Worm (Caenorhabditis elegans): ENCODE measurements around the gene B0303.4.

B0303.4 gene

ce11 chrIII:8667382-8667781 is 22.3 kb upstream of the B0303.4 start, which contains the start of gene dpy-19:
TSS of gene dpy-19 (minus strand) at chrIII:8667482.
- TF ChIP-seq ceh-43 (GFP tag; optimal IDR thresholded peaks at IDR 0.05) (no peak), unc-62 (GFP tag; optimal IDR thresholded peaks at IDR 0.05) (no peak), cnd-1 (tag; optimal IDR thresholded peaks at IDR 0.05) (no peak)

- TF ChIP-seq drap-1 (GFP tag; optimal IDR thresholded peaks at IDR 0.05) (no peak), ham-2 (GFP tag; optimal IDR thresholded peaks at IDR 0.05) (no peak), nhr-237 (tag; optimal IDR thresholded peaks at IDR 0.05) (no peak), mls-2 (tag; optimal IDR thresholded peaks at IDR 0.05) (no peak), flh-1 (GFP tag; optimal IDR thresholded peaks at IDR 0.05) (no peak), hlh-1 (tag; optimal IDR thresholded peaks at IDR 0.05) (peak; percentile 4), ceh-83 (GFP tag; optimal IDR thresholded peaks at IDR 0.05) (no peak), ceh-39 (tag; optimal IDR thresholded peaks at IDR 0.05) (no peak), elt-3 (tag; optimal IDR thresholded peaks at IDR 0.05) (no peak), tbx-8 (GFP tag; optimal IDR thresholded peaks at IDR 0.05) (no peak), unc-39 (tag; optimal IDR thresholded peaks at IDR 0.05) (no peak), unc-62 (GFP tag; optimal IDR thresholded peaks at IDR 0.05) (peak; percentile 63)
Measured at ce11 chrIII:8668717-8669116, 20.9 kb upstream of the B0303.4 start.

ce11 chrIII:8674980-8675485 is 14.6 kb upstream of the B0303.4 start, which contains the start of gene pgl-2:
TSS of gene pgl-2 (minus strand) at chrIII:8675435.
- no peak for TF ChIP-seq ztf-11 (tag; optimal IDR thresholded peaks at IDR 0.05)
- no peak for TF ChIP-seq elt-1 (tag; optimal IDR thresholded peaks at IDR 0.05; ENCODE audit: borderline replicate concordance, insufficient read depth)
- TF ChIP-seq mls-2 (tag; optimal IDR thresholded peaks at IDR 0.05) = no peak
- no peak for TF ChIP-seq nhr-28 (tag; optimal IDR thresholded peaks at IDR 0.05)
- TF ChIP-seq drap-1 (GFP tag; optimal IDR thresholded peaks at IDR 0.05) = no peak
- no peak for TF ChIP-seq blmp-1 (tag; optimal IDR thresholded peaks at IDR 0.05)
- TF ChIP-seq ceh-39 (tag; optimal IDR thresholded peaks at IDR 0.05) = no peak
- TF ChIP-seq cnd-1 (tag; optimal IDR thresholded peaks at IDR 0.05) = no peak
- TF ChIP-seq sem-2 (GFP tag; optimal IDR thresholded peaks at IDR 0.05) = no peak
- TF ChIP-seq nhr-12 (tag; optimal IDR thresholded peaks at IDR 0.05) = no peak
- TF ChIP-seq nhr-237 (tag; optimal IDR thresholded peaks at IDR 0.05) = no peak
- TF ChIP-seq unc-62 (GFP tag; optimal IDR thresholded peaks at IDR 0.05) = no peak
- no peak for TF ChIP-seq ceh-43 (GFP tag; optimal IDR thresholded peaks at IDR 0.05)
- TF ChIP-seq tbx-8 (GFP tag; optimal IDR thresholded peaks at IDR 0.05) = no peak
- TF ChIP-seq nhr-2 (tag; optimal IDR thresholded peaks at IDR 0.05) = no peak
- TF ChIP-seq mep-1 (tag; optimal IDR thresholded peaks at IDR 0.05) = no peak
- TF ChIP-seq ces-1 (GFP tag; optimal IDR thresholded peaks at IDR 0.05) = no peak
- no peak for TF ChIP-seq ceh-83 (GFP tag; optimal IDR thresholded peaks at IDR 0.05)
- TF ChIP-seq M03D4.4 (tag; optimal IDR thresholded peaks at IDR 0.05) = no peak
- TF ChIP-seq snpc-4 (tag; optimal IDR thresholded peaks at IDR 0.05) = no peak

- TF ChIP-seq mep-1 (tag; optimal IDR thresholded peaks at IDR 0.05) = peak; percentile 60
- no peak for TF ChIP-seq mab-5 (tag; optimal IDR thresholded peaks at IDR 0.05)
- peak; percentile 63 for TF ChIP-seq elt-3 (tag; optimal IDR thresholded peaks at IDR 0.05)
- TF ChIP-seq mls-2 (tag; optimal IDR thresholded peaks at IDR 0.05) = peak; percentile 98
- TF ChIP-seq drap-1 (GFP tag; optimal IDR thresholded peaks at IDR 0.05) = peak; percentile 98
- peak; percentile 98 for TF ChIP-seq sptf-1 (tag; optimal IDR thresholded peaks at IDR 0.05)
- peak; percentile 91 for TF ChIP-seq bed-3 (GFP tag; optimal IDR thresholded peaks at IDR 0.05)
- TF ChIP-seq M03D4.4 (tag; optimal IDR thresholded peaks at IDR 0.05) = peak; percentile 96
- TF ChIP-seq unc-62 (GFP tag; optimal IDR thresholded peaks at IDR 0.05) = peak; percentile 43
- TF ChIP-seq ces-1 (GFP tag; optimal IDR thresholded peaks at IDR 0.05) = peak; percentile 44
- TF ChIP-seq unc-39 (tag; optimal IDR thresholded peaks at IDR 0.05) = peak; percentile 33
- peak; percentile 61 for TF ChIP-seq elt-1 (tag; optimal IDR thresholded peaks at IDR 0.05; ENCODE audit: borderline replicate concordance, insufficient read depth)
- TF ChIP-seq nhr-12 (tag; optimal IDR thresholded peaks at IDR 0.05) = peak; percentile 22
- TF ChIP-seq blmp-1 (tag; optimal IDR thresholded peaks at IDR 0.05) = peak; percentile 50
- peak; percentile 91 for TF ChIP-seq ham-2 (GFP tag; optimal IDR thresholded peaks at IDR 0.05)
- peak; percentile 94 for TF ChIP-seq sem-2 (GFP tag; optimal IDR thresholded peaks at IDR 0.05)
- TF ChIP-seq cnd-1 (tag; optimal IDR thresholded peaks at IDR 0.05) = peak; percentile 95
- peak; percentile 20 for TF ChIP-seq nhr-2 (tag; optimal IDR thresholded peaks at IDR 0.05)
- TF ChIP-seq ceh-39 (tag; optimal IDR thresholded peaks at IDR 0.05) = peak; percentile 43
- no peak for TF ChIP-seq snpc-4 (tag; optimal IDR thresholded peaks at IDR 0.05)
- TF ChIP-seq ztf-11 (tag; optimal IDR thresholded peaks at IDR 0.05) = peak; percentile 61
- TF ChIP-seq unc-120 (tag; optimal IDR thresholded peaks at IDR 0.05; ENCODE audit: poor library complexity, severe bottlenecking) = peak; percentile 90
- TF ChIP-seq hlh-1 (tag; optimal IDR thresholded peaks at IDR 0.05) = peak; percentile 67
- peak; percentile 89 for TF ChIP-seq tbx-8 (GFP tag; optimal IDR thresholded peaks at IDR 0.05)
- peak; percentile 66 for TF ChIP-seq lsy-2 (tag; optimal IDR thresholded peaks at IDR 0.05)
- TF ChIP-seq lin-13 (tag; optimal IDR thresholded peaks at IDR 0.05) = peak; percentile 22
- peak; percentile 93 for TF ChIP-seq ceh-43 (GFP tag; optimal IDR thresholded peaks at IDR 0.05)
- TF ChIP-seq ceh-83 (GFP tag; optimal IDR thresholded peaks at IDR 0.05) = peak; percentile 97
- no peak for TF ChIP-seq nhr-237 (tag; optimal IDR thresholded peaks at IDR 0.05)
- TF ChIP-seq pha-4 (tag; optimal IDR thresholded peaks at IDR 0.05) = peak; percentile 62
- TF ChIP-seq flh-1 (GFP tag; optimal IDR thresholded peaks at IDR 0.05) = peak; percentile 87
- peak; percentile 95 for TF ChIP-seq lin-32 (GFP tag; optimal IDR thresholded peaks at IDR 0.05)
- peak; percentile 79 for TF ChIP-seq nhr-28 (tag; optimal IDR thresholded peaks at IDR 0.05)
- TF ChIP-seq nhr-76 (tag; optimal IDR thresholded peaks at IDR 0.05) = no peak
- no peak for TF ChIP-seq zip-8 (tag; optimal IDR thresholded peaks at IDR 0.05)
Measured at ce11 chrIII:8678371-8678770, 11.3 kb upstream of the B0303.4 start.

Measured in whole organism, mixed stage, embryonic.